Worm (Caenorhabditis elegans) whole organism, young adult: ENCODE data around the gene hsp-17.
A peak's percentile ranks its signal among the peaks of the same experiment; 100 is the strongest.

Experiments used
- B0261.1 ChIP-seq: sonication (generic microtip); optimal IDR thresholded peaks from 2 replicates; lab custom pipeline; 2016; ENCODE audit warnings: mild to moderate bottlenecking, missing genetic modification characterization, moderate library complexity, missing compliant biosample characterization
- F39B2.1 ChIP-seq: fragments of 200-800 bp; sonication (Bioruptor generic); IDR thresholded peaks from 2 replicates; pipeline ENCODE4 v1.3.6; 2022; ENCODE audit warnings: missing genetic modification reagents, missing genetic modification characterization, missing compliant biosample characterization
- F52B5.7 ChIP-seq: sonication (generic microtip); optimal IDR thresholded peaks from 2 replicates; lab custom pipeline; 2016; ENCODE audit warnings: mild to moderate bottlenecking, missing genetic modification characterization, missing compliant biosample characterization
- F57A8.1 ChIP-seq: fragments of 200-800 bp; sonication (Bioruptor generic); optimal IDR thresholded peaks from 2 replicates; lab custom pipeline; 2018; ENCODE audit warnings: mild to moderate bottlenecking, missing genetic modification characterization, moderate library complexity, missing compliant biosample characterization
- K12H6.12 ChIP-seq: fragments of 200-800 bp; sonication (Bioruptor generic); optimal IDR thresholded peaks from 2 replicates; lab custom pipeline; 2018; ENCODE audit warnings: mild to moderate bottlenecking, missing genetic modification characterization, missing compliant biosample characterization
- Y53F4B.3 ChIP-seq: fragments of 200-800 bp; sonication (Bioruptor generic); IDR thresholded peaks from 2 replicates; pipeline ENCODE4 v1.3.6; 2022; ENCODE audit warnings: missing genetic modification reagents, missing genetic modification characterization, missing compliant biosample characterization
- Y53G8AR.9 ChIP-seq: fragments of 200-800 bp; sonication (Bioruptor generic); conservative IDR thresholded peaks from 2 replicates; pipeline ENCODE4 v1.3.6; 2022; ENCODE audit warnings: missing genetic modification reagents, missing genetic modification characterization, missing compliant biosample characterization
- ZK185.1 ChIP-seq: sonication (generic microtip); optimal IDR thresholded peaks from 2 replicates; lab custom pipeline; 2016; ENCODE audit warnings: mild to moderate bottlenecking, missing genetic modification characterization, missing compliant biosample characterization; ENCODE audit not compliant: poor library complexity, severe bottlenecking
- aptf-2 ChIP-seq: fragments of 200-800 bp; sonication (Bioruptor generic); conservative IDR thresholded peaks from 2 replicates; pipeline ENCODE4 v1.3.6; 2022; ENCODE audit warnings: missing genetic modification reagents, missing genetic modification characterization, missing compliant biosample characterization
- athp-1 ChIP-seq: sonication (generic microtip); optimal IDR thresholded peaks from 2 replicates; lab custom pipeline; 2017; ENCODE audit warnings: mild to moderate bottlenecking, missing genetic modification characterization, missing compliant biosample characterization
- attf-6 ChIP-seq: fragments of 200-800 bp; sonication (Bioruptor generic); IDR thresholded peaks from 2 replicates; pipeline ENCODE4 v1.3.6; 2022; ENCODE audit warnings: missing genetic modification reagents, missing genetic modification characterization, missing compliant biosample characterization
- bed-2 ChIP-seq: fragments of 200-800 bp; sonication (Bioruptor generic); IDR thresholded peaks from 2 replicates; pipeline ENCODE4 v1.3.6; 2022; ENCODE audit warnings: missing genetic modification reagents, missing genetic modification characterization, missing compliant biosample characterization
- ccch-3 ChIP-seq: fragments of 200-800 bp; sonication (Bioruptor generic); optimal IDR thresholded peaks from 2 replicates; lab custom pipeline; 2018; ENCODE audit warnings: mild to moderate bottlenecking, missing genetic modification characterization, missing compliant biosample characterization
- ceh-40 ChIP-seq: fragments of 200-800 bp; sonication (Bioruptor generic); IDR thresholded peaks from 2 replicates; pipeline ENCODE4 v1.3.6; 2022; ENCODE audit warnings: missing genetic modification characterization, missing compliant biosample characterization
- chd-7 ChIP-seq: sonication (generic microtip); optimal IDR thresholded peaks from 2 replicates; lab custom pipeline; 2016; ENCODE audit warnings: mild to moderate bottlenecking, missing genetic modification characterization, moderate library complexity, missing compliant biosample characterization
- dox-1 ChIP-seq: fragments of 200-800 bp; sonication (Bioruptor generic); IDR thresholded peaks from 2 replicates; pipeline ENCODE4 v1.3.6; 2022; ENCODE audit warnings: missing genetic modification reagents, missing genetic modification characterization, missing compliant biosample characterization
- hlh-12 ChIP-seq: sonication (generic microtip); optimal IDR thresholded peaks from 2 replicates; lab custom pipeline; 2016; ENCODE audit warnings: missing genetic modification characterization, missing compliant biosample characterization
- hsf-1 ChIP-seq: fragments of 200-800 bp; sonication (Bioruptor generic); IDR thresholded peaks from 2 replicates; pipeline ENCODE4 v1.3.6; 2022; ENCODE audit warnings: missing genetic modification reagents, missing genetic modification characterization, missing compliant biosample characterization
- lin-26 ChIP-seq: fragments of 200-800 bp; sonication (Bioruptor generic); IDR thresholded peaks from 2 replicates; pipeline ENCODE4 v1.3.6; 2022; ENCODE audit warnings: missing genetic modification reagents, missing genetic modification characterization, missing compliant biosample characterization
- lin-35 ChIP-seq, 3 experiments: fragments of 150-350 bp in 2 of 3; sonication (generic microtip) in 1 of 3; optimal IDR thresholded peaks; 2 replicates each; lab custom pipeline; 2014 to 2018; ENCODE audit warnings: missing biosample characterization in 3 of 3, missing genetic modification characterization in 3 of 3, missing genetic modification reagents in 3 of 3
- lin-40 ChIP-seq: sonication (generic microtip); optimal IDR thresholded peaks from 2 replicates; lab custom pipeline; 2016; ENCODE audit warnings: missing genetic modification characterization, mild to moderate bottlenecking, missing compliant biosample characterization, missing genotype, missing genetic modification reagents
- lsl-1 ChIP-seq: fragments of 200-800 bp; sonication (Bioruptor generic); optimal IDR thresholded peaks from 2 replicates; lab custom pipeline; 2018; ENCODE audit warnings: mild to moderate bottlenecking, missing genetic modification characterization, moderate library complexity, missing compliant biosample characterization
- madf-6 ChIP-seq: fragments of 200-800 bp; sonication (Bioruptor generic); IDR thresholded peaks from 2 replicates; pipeline ENCODE4 v1.3.6; 2022; ENCODE audit warnings: missing genetic modification reagents, missing genetic modification characterization, missing compliant biosample characterization
- mes-4 ChIP-seq: sonication (generic microtip); optimal IDR thresholded peaks from 2 replicates; lab custom pipeline; 2016; ENCODE audit warnings: missing genotype, missing genetic modification characterization, missing compliant biosample characterization
- mxl-1 ChIP-seq: sonication (generic microtip); optimal IDR thresholded peaks from 2 replicates; lab custom pipeline; 2016; ENCODE audit warnings: missing genetic modification characterization, missing compliant biosample characterization
- nfya-1 ChIP-seq: sonication (generic microtip); optimal IDR thresholded peaks from 2 replicates; lab custom pipeline; 2017; ENCODE audit warnings: antibody characterized with exemption, missing compliant biosample characterization, missing genetic modification characterization, borderline replicate concordance; ENCODE audit not compliant: insufficient read depth
- nhr-120 ChIP-seq: fragments of 200-800 bp; sonication (Bioruptor generic); IDR thresholded peaks from 2 replicates; pipeline ENCODE4 v1.3.6; 2022; ENCODE audit warnings: missing genetic modification characterization, missing compliant biosample characterization
- nhr-179 ChIP-seq: sonication (generic microtip); optimal IDR thresholded peaks from 2 replicates; lab custom pipeline; 2016; ENCODE audit warnings: mild to moderate bottlenecking, missing genetic modification characterization, missing compliant biosample characterization
- nhr-27 ChIP-seq: fragments of 200-800 bp; sonication (Bioruptor generic); optimal IDR thresholded peaks from 2 replicates; lab custom pipeline; 2018; ENCODE audit warnings: mild to moderate bottlenecking, missing genetic modification characterization, moderate library complexity, missing compliant biosample characterization
- nhr-80 ChIP-seq: sonication (generic microtip); optimal IDR thresholded peaks from 2 replicates; lab custom pipeline; 2016; ENCODE audit warnings: missing genetic modification characterization, missing compliant biosample characterization
- nhr-90 ChIP-seq: sonication (generic microtip); optimal IDR thresholded peaks from 2 replicates; lab custom pipeline; 2016; ENCODE audit warnings: missing genotype, mild to moderate bottlenecking, missing genetic modification characterization, missing compliant biosample characterization
- pbrm-1 ChIP-seq: fragments of 200-800 bp; sonication (Bioruptor generic); IDR thresholded peaks from 2 replicates; pipeline ENCODE4 v1.3.6; 2022; ENCODE audit warnings: missing genetic modification reagents, missing genetic modification characterization, missing compliant biosample characterization
- sea-2 ChIP-seq: fragments of 200-800 bp; sonication (Bioruptor generic); IDR thresholded peaks from 2 replicates; pipeline ENCODE4 v1.3.6; 2022; ENCODE audit warnings: missing genetic modification characterization, missing compliant biosample characterization
- somi-1 ChIP-seq: fragments of 200-800 bp; sonication (Bioruptor generic); optimal IDR thresholded peaks from 2 replicates; lab custom pipeline; 2018; ENCODE audit warnings: mild to moderate bottlenecking, missing genetic modification characterization, missing compliant biosample characterization

Gene hsp-17

ce11 chrV:8413432-8414021 lies 27.8 kb upstream of the hsp-17 start, which contains the start of gene vha-18 (continued):
- peak; percentile 89 for TF ChIP-seq hsf-1 (GFP tag; lab: Robert Waterston, UW)
- no peak for TF ChIP-seq sea-2 (GFP tag; lab: Robert Waterston, UW)
- TF ChIP-seq Y53G8AR.9 (GFP tag; lab: Robert Waterston, UW), result 0 out of 2 replicates have a peak, but pooled peaks have one; percentile 60
- TF ChIP-seq nhr-90 (tag; lab: Kevin White, UChicago), result no peak
- peak; percentile 92 for TF ChIP-seq dox-1
- TF ChIP-seq nfya-1 (tag; lab: Kevin White, UChicago), result no peak
- TF ChIP-seq, all 124 proteins: peak for 46

ce11 chrV:8410406-8410805 lies 24.7 kb upstream of the hsp-17 start, which contains the start of gene F52E1.2:
F52E1.2 (plus strand) TSS chrV:8410595.
- no peak for TF ChIP-seq Y53F4B.3 (GFP tag; lab: Robert Waterston, UW)
- no peak for TF ChIP-seq aptf-2
- TF ChIP-seq lin-35 (GFP tag; optimal IDR thresholded peaks at IDR 0.05; lab: Kevin White, UChicago), result no peak
- TF ChIP-seq attf-6 (GFP tag; lab: Robert Waterston, UW), result no peak
- no peak for TF ChIP-seq lsl-1 (GFP tag; lab: Kevin White, UChicago)
- TF ChIP-seq bed-2, result no peak
- TF ChIP-seq ccch-3 (GFP tag; lab: Kevin White, UChicago), result no peak
- TF ChIP-seq F39B2.1, result no peak
- no peak for TF ChIP-seq ceh-40 (GFP tag; lab: Robert Waterston, UW)
- no peak for TF ChIP-seq B0261.1 (tag; lab: Kevin White, UChicago)
- no peak for TF ChIP-seq nhr-120 (GFP tag; lab: Robert Waterston, UW)
- no peak for TF ChIP-seq madf-6 (GFP tag; lab: Robert Waterston, UW)

- TF ChIP-seq K12H6.12 (no peak), dox-1 (no peak), nhr-27 (tag; lab: Kevin White, UChicago) (no peak), chd-7 (no peak), ccch-3 (GFP tag; lab: Kevin White, UChicago) (no peak), nhr-179 (tag; lab: Kevin White, UChicago) (no peak), hlh-12 (tag; lab: Kevin White, UChicago) (no peak), mxl-1 (tag; lab: Kevin White, UChicago) (no peak), mes-4 (tag; lab: Kevin White, UChicago) (no peak), ZK185.1 (tag; lab: Kevin White, UChicago) (no peak), bed-2 (no peak), F57A8.1 (no peak), athp-1 (tag; lab: Kevin White, UChicago) (no peak), somi-1 (GFP tag; lab: Kevin White, UChicago) (no peak), ceh-40 (GFP tag; lab: Robert Waterston, UW) (no peak), pbrm-1 (GFP tag; lab: Robert Waterston, UW) (no peak), nhr-80 (tag; lab: Kevin White, UChicago) (no peak), F52B5.7 (tag; lab: Kevin White, UChicago) (no peak), Y53G8AR.9 (GFP tag; lab: Robert Waterston, UW) (no peak)
- TF ChIP-seq, all 124 proteins: peak for 0
Observed at ce11 chrV:8409594-8409993, 23.9 kb upstream of the hsp-17 start.

ce11 chrV:8406911-8407310 lies 21.2 kb upstream of the hsp-17 start:
- TF ChIP-seq lin-26 (GFP tag; lab: Robert Waterston, UW) (no peak), lin-40 (tag; lab: Kevin White, UChicago) (peak; percentile 2), lsl-1 (GFP tag; lab: Kevin White, UChicago) (no peak)
- TF ChIP-seq, all 124 proteins: peak for 1
